Worm (Caenorhabditis elegans) whole organism, early embryonic: ENCODE measurements around the gene C17F4.7.

Source experiments
- F13C5.2 ChIP-seq: sonication (generic microtip); optimal IDR thresholded peaks from 2 replicates; lab custom pipeline; 2017; ENCODE audit warnings: mild to moderate bottlenecking, missing genetic modification characterization, inconsistent platforms, missing compliant biosample characterization
- ama-1 ChIP-seq: fragments of 150-350 bp; optimal IDR thresholded peaks from 2 replicates; lab custom pipeline; 2014
- ceh-13 ChIP-seq: fragments of 200-800 bp; sonication (Bioruptor generic); optimal IDR thresholded peaks from 2 replicates; lab custom pipeline; 2018; ENCODE audit warnings: mild to moderate bottlenecking, missing genetic modification characterization, missing compliant biosample characterization
- flt-1 ChIP-seq: fragments of 200-800 bp; sonication (Bioruptor generic); IDR thresholded peaks from 2 replicates; pipeline ENCODE4 v1.3.6; 2022; ENCODE audit warnings: missing genetic modification characterization, missing compliant biosample characterization
- hmbx-1 ChIP-seq: sonication (generic microtip); optimal IDR thresholded peaks from 2 replicates; lab custom pipeline; 2016; ENCODE audit warnings: mild to moderate bottlenecking, missing genetic modification characterization, missing compliant biosample characterization
- hmg-4 ChIP-seq: fragments of 200-800 bp; sonication (Bioruptor generic); optimal IDR thresholded peaks from 2 replicates; lab custom pipeline; 2018; ENCODE audit warnings: mild to moderate bottlenecking, missing genetic modification characterization, missing compliant biosample characterization
- hnd-1 ChIP-seq: sonication (generic microtip); optimal IDR thresholded peaks from 2 replicates; lab custom pipeline; 2016; ENCODE audit warnings: missing genetic modification characterization, missing compliant biosample characterization
- pes-1 ChIP-seq: fragments of 200-800 bp; sonication (Bioruptor generic); IDR thresholded peaks from 2 replicates; pipeline ENCODE4 v1.3.6; 2022; ENCODE audit warnings: missing genetic modification reagents, missing genetic modification characterization, missing compliant biosample characterization
- scrt-1 ChIP-seq: fragments of 200-800 bp; sonication (Bioruptor generic); IDR thresholded peaks from 2 replicates; pipeline ENCODE4 v1.3.6; 2022; ENCODE audit warnings: missing genetic modification characterization, missing compliant biosample characterization
- sea-1 ChIP-seq: fragments of 200-800 bp; sonication (Bioruptor generic); conservative IDR thresholded peaks from 2 replicates; pipeline ENCODE4 v1.3.6; 2022; ENCODE audit warnings: missing genetic modification characterization, missing compliant biosample characterization
- tbx-37 ChIP-seq: fragments of 200-800 bp; sonication (Bioruptor generic); conservative IDR thresholded peaks from 2 replicates; pipeline ENCODE4 v1.3.6; 2022; ENCODE audit warnings: missing genetic modification reagents, missing genetic modification characterization, missing compliant biosample characterization
- tra-4 ChIP-seq: sonication (generic microtip); optimal IDR thresholded peaks from 2 replicates; lab custom pipeline; 2017; ENCODE audit warnings: missing genetic modification characterization, missing compliant biosample characterization

DNA sequence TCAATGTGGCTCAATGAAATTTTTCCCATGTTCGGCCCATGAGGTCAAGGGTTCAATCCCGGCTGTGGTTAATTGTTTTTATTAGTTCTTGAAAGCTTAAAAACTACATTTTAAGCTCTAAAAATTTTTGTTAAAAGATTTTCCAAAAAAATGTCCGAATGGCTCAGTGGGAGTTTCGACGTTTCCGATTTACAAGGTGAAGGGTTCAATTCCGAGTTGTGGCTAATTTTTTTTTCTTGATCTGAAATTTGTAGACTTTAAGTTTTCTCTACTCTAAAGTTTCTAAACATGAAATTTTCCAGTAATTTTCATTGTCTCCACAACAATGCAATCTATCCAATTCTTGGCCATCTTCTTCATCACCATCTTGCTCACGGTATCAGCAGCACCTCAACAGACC is 16.7 kb upstream of the C17F4.7 start, which contains the start of gene F02E11.2:
- TF ChIP-seq hmg-4 (no peak), ama-1 (lab: Kevin White, UChicago) (no peak), sea-1 (no peak), flt-1 (GFP tag; lab: Robert Waterston, UW) (no peak), F13C5.2 (tag; lab: Kevin White, UChicago) (no peak), ceh-13 (GFP tag; lab: Kevin White, UChicago) (no peak), tbx-37 (GFP tag; lab: Robert Waterston, UW) (no peak), scrt-1 (GFP tag; lab: Robert Waterston, UW) (no peak), pes-1 (no peak), hnd-1 (tag; lab: Kevin White, UChicago) (no peak), tra-4 (tag; lab: Kevin White, UChicago) (no peak), hmbx-1 (tag; lab: Kevin White, UChicago) (no peak)
